Fruit fly (Drosophila melanogaster) whole organism, wandering third instar larva: ENCODE measurements around the gene Irc.
"Not testable (repeated sequence)": the region's sequence is repeated elsewhere in the genome, so short reads cannot be mapped to it uniquely, and the experiment has no call there.

Source experiments
- Abd-B ChIP-seq: fragments of >200 bp; optimal IDR thresholded peaks from 2 replicates; lab custom pipeline; 2017; ENCODE audit warnings: missing biosample characterization, missing genetic modification characterization
- CG32264 ChIP-seq: fragments of 200-800 bp; sonication (Bioruptor generic); optimal IDR thresholded peaks from 2 replicates; lab custom pipeline; 2016; ENCODE audit warnings: missing biosample characterization, missing genetic modification characterization
- CG9705 ChIP-seq: fragments of 200-800 bp; sonication (Bioruptor generic); optimal IDR thresholded peaks from 2 replicates; lab custom pipeline; 2018; ENCODE audit warnings: missing biosample characterization, mild to moderate bottlenecking, missing genetic modification characterization
- Dfd ChIP-seq: fragments of >200 bp; optimal IDR thresholded peaks from 2 replicates; lab custom pipeline; 2017; ENCODE audit warnings: missing biosample characterization, missing genetic modification characterization
- Dif ChIP-seq: fragments of 200-275, 200-300 bp; sonication (Bioruptor generic); optimal IDR thresholded peaks from 2 replicates; lab custom pipeline; 2018; ENCODE audit warnings: missing biosample characterization, missing genetic modification characterization; ENCODE audit not compliant: partially characterized antibody
- Hnf4 ChIP-seq: fragments of 200-800 bp; sonication (Bioruptor generic); optimal IDR thresholded peaks from 2 replicates; lab custom pipeline; 2016; ENCODE audit warnings: missing biosample characterization, mild to moderate bottlenecking, missing genetic modification characterization
- Hr78 ChIP-seq: fragments of >200 bp; optimal IDR thresholded peaks from 2 replicates; lab custom pipeline; 2017; ENCODE audit warnings: missing biosample characterization, missing genetic modification characterization
- Hr83 ChIP-seq: fragments of 200-300 bp; sonication (Bioruptor generic); optimal IDR thresholded peaks from 2 replicates; lab custom pipeline; 2016; ENCODE audit warnings: missing biosample characterization, mild to moderate bottlenecking, missing genetic modification characterization, moderate library complexity; ENCODE audit not compliant: poor library complexity, severe bottlenecking
- Jra ChIP-seq: sonication (Bioruptor generic); optimal IDR thresholded peaks from 2 replicates; lab custom pipeline; 2016; ENCODE audit warnings: missing biosample characterization, missing genetic modification characterization
- Mio ChIP-seq: sonication (Bioruptor generic); optimal IDR thresholded peaks from 2 replicates; lab custom pipeline; 2016; ENCODE audit warnings: missing biosample characterization, missing genetic modification characterization
- N ChIP-seq: fragments of >200 bp; optimal IDR thresholded peaks from 2 replicates; lab custom pipeline; 2018; ENCODE audit warnings: missing biosample characterization, missing external identifiers, missing genetic modification characterization
- Rel ChIP-seq, 2 experiments: fragments of 200-800 bp; sonication (Bioruptor generic) in 1 of 2; optimal IDR thresholded peaks; 2 replicates in 1 of 2; 3 replicates in 1 of 2; lab custom pipeline; 2016 to 2019; ENCODE audit warnings: mild to moderate bottlenecking in 2 of 2, missing biosample characterization in 2 of 2, missing genetic modification characterization in 2 of 2, moderate library complexity in 1 of 2
- Sp1 ChIP-seq: fragments of 200-800 bp; sonication (Bioruptor generic); optimal IDR thresholded peaks from 3 replicates; lab custom pipeline; 2019; ENCODE audit warnings: missing biosample characterization, mild to moderate bottlenecking, missing genetic modification characterization, moderate library complexity
- Vsx2 ChIP-seq: fragments of 200-300, 225-300 bp; sonication (Bioruptor generic); optimal IDR thresholded peaks from 2 replicates; lab custom pipeline; 2018; ENCODE audit warnings: missing biosample characterization, missing genetic modification characterization; ENCODE audit not compliant: partially characterized antibody
- brk ChIP-seq: fragments of 200-800 bp; sonication (Bioruptor generic); optimal IDR thresholded peaks from 2 replicates; lab custom pipeline; 2016; ENCODE audit warnings: missing biosample characterization, mild to moderate bottlenecking, missing genetic modification characterization
- dl ChIP-seq, 2 experiments: fragments of 175-275, 200-275 bp in 1 of 2; fragments of 200-275 bp in 1 of 2; sonication (Bioruptor generic); optimal IDR thresholded peaks; lab custom pipeline; 2018; ENCODE audit warnings: mild to moderate bottlenecking in 2 of 2, missing biosample characterization in 2 of 2, missing genetic modification characterization in 2 of 2, moderate library complexity in 2 of 2; ENCODE audit not compliant: partially characterized antibody in 2 of 2, insufficient read depth in 1 of 2
- dmrt93B ChIP-seq: fragments of 200-800 bp; sonication (Bioruptor generic); optimal IDR thresholded peaks from 2 replicates; lab custom pipeline; 2018; ENCODE audit warnings: missing biosample characterization, mild to moderate bottlenecking, missing genetic modification characterization
- dsf ChIP-seq: sonication (Bioruptor generic); optimal IDR thresholded peaks from 2 replicates; lab custom pipeline; 2016; ENCODE audit warnings: missing biosample characterization, missing genetic modification characterization, borderline replicate concordance
- foxo ChIP-seq, 2 experiments: fragments of 200-800 bp; sonication (Bioruptor generic); optimal IDR thresholded peaks; 2 replicates in 1 of 2; 3 replicates in 1 of 2; lab custom pipeline; 2016 to 2017; ENCODE audit warnings: missing biosample characterization in 2 of 2, missing genetic modification characterization in 2 of 2
- h ChIP-seq: fragments of 200-800 bp; sonication (Bioruptor generic); optimal IDR thresholded peaks from 3 replicates; lab custom pipeline; 2016; ENCODE audit warnings: missing biosample characterization, mild to moderate bottlenecking, missing genetic modification characterization
- jim ChIP-seq: fragments of 175-275, 200-325 bp; sonication (Bioruptor generic); optimal IDR thresholded peaks from 2 replicates; lab custom pipeline; 2016; ENCODE audit warnings: missing biosample characterization, mild to moderate bottlenecking, missing genetic modification characterization
- lola ChIP-seq: fragments of >200 bp; optimal IDR thresholded peaks from 2 replicates; lab custom pipeline; 2017; ENCODE audit warnings: missing biosample characterization, missing genetic modification characterization
- pan ChIP-seq: fragments of >200 bp; optimal IDR thresholded peaks from 2 replicates; lab custom pipeline; 2017
- psq ChIP-seq: fragments of 200-800 bp; sonication (Bioruptor generic); optimal IDR thresholded peaks from 3 replicates; lab custom pipeline; 2017; ENCODE audit warnings: missing biosample characterization, mild to moderate bottlenecking, missing genetic modification characterization, moderate library complexity
- rgr ChIP-seq: fragments of 200-800 bp; sonication (Bioruptor generic); optimal IDR thresholded peaks from 3 replicates; lab custom pipeline; 2016; ENCODE audit warnings: missing biosample characterization, mild to moderate bottlenecking, missing genetic modification characterization
- sage ChIP-seq: fragments of 200-800 bp; sonication (Bioruptor generic); optimal IDR thresholded peaks from 2 replicates; lab custom pipeline; 2016; ENCODE audit warnings: missing biosample characterization, mild to moderate bottlenecking, missing genetic modification characterization
- sv ChIP-seq: fragments of 200-800 bp; sonication (Bioruptor generic); optimal IDR thresholded peaks from 3 replicates; lab custom pipeline; 2016; ENCODE audit warnings: missing biosample characterization, missing genetic modification characterization
- tai ChIP-seq: sonication (Bioruptor generic); optimal IDR thresholded peaks from 2 replicates; lab custom pipeline; 2016; ENCODE audit warnings: missing biosample characterization, missing genetic modification characterization
- woc ChIP-seq: sonication (Bioruptor generic); optimal IDR thresholded peaks from 2 replicates; lab custom pipeline; 2016; ENCODE audit warnings: missing biosample characterization, mild to moderate bottlenecking, missing genetic modification characterization

Irc gene

dm6 chr3R:16986181-16987074, 16.2 kb upstream of the Irc start (continued):
- no peak for TF ChIP-seq Abd-B (GFP tag; lab: Kevin White, UChicago)
- TF ChIP-seq CG32264, result peak; percentile 90
- no peak for TF ChIP-seq Vsx2
- TF ChIP-seq Hr78 (GFP tag; lab: Kevin White, UChicago), result no peak
- TF ChIP-seq, all 38 proteins: peak for 24

dm6 chr3R:16987220-16987923, 15.3 kb upstream of the Irc start, which contains the start of gene CG18622:
Gene CG18622 (minus strand): TSS chr3R:16987732.
- TF ChIP-seq pan (lab: Kevin White, UChicago), result no peak
- TF ChIP-seq Vsx2, result no peak
- TF ChIP-seq dl (GFP tag; optimal IDR thresholded peaks at IDR 0.05; lab: Kevin White, UChicago; ENCODE audit: insufficient read depth in 1 of 2, partially characterized antibody in 2 of 2), result peak in 1 of 2 experiments; percentile 23
- TF ChIP-seq Mio (GFP tag; lab: Kevin White, UChicago), result no peak
- no peak for TF ChIP-seq dmrt93B (GFP tag; lab: Kevin White, UChicago)
- TF ChIP-seq N, result no peak
- TF ChIP-seq dsf (GFP tag; lab: Kevin White, UChicago), result no peak
- TF ChIP-seq Hr83 (GFP tag; lab: Kevin White, UChicago), result peak; percentile 20
- TF ChIP-seq Dif (GFP tag; lab: Kevin White, UChicago), result peak; percentile 44
- TF ChIP-seq sv (GFP tag; lab: Kevin White, UChicago), result no peak
- no peak for TF ChIP-seq lola (GFP tag; lab: Kevin White, UChicago)
- TF ChIP-seq Jra, result no peak
- TF ChIP-seq Rel (GFP tag; optimal IDR thresholded peaks at IDR 0.05; lab: Kevin White, UChicago), result no peak
- peak; percentile 33 for TF ChIP-seq Rel (tag; optimal IDR thresholded peaks at IDR 0.05; lab: Kevin White, UChicago)
- no peak for TF ChIP-seq Hnf4
- peak; percentile 16 for TF ChIP-seq h

dm6 chr3R:16987924-16988298, 14.8 kb upstream of the Irc start:
- TF ChIP-seq jim (no peak), Hr78 (GFP tag; lab: Kevin White, UChicago) (no peak), sage (no peak), CG9705 (no peak), h (no peak), Sp1 (no peak), woc (GFP tag; lab: Kevin White, UChicago) (no peak), psq (GFP tag; lab: Kevin White, UChicago) (no peak), foxo (GFP tag; optimal IDR thresholded peaks at IDR 0.05; lab: Kevin White, UChicago) (no peak), tai (GFP tag; lab: Kevin White, UChicago) (no peak), Rel (GFP tag; optimal IDR thresholded peaks at IDR 0.05; lab: Kevin White, UChicago) (no peak), Rel (tag; optimal IDR thresholded peaks at IDR 0.05; lab: Kevin White, UChicago) (no peak), Dif (GFP tag; lab: Kevin White, UChicago) (no peak), dmrt93B (GFP tag; lab: Kevin White, UChicago) (no peak), Abd-B (GFP tag; lab: Kevin White, UChicago) (no peak), dsf (GFP tag; lab: Kevin White, UChicago) (no peak), Hnf4 (no peak), brk (no peak), pan (lab: Kevin White, UChicago) (no peak), CG32264 (no peak), lola (GFP tag; lab: Kevin White, UChicago) (no peak)

- TF ChIP-seq rgr (GFP tag; lab: Kevin White, UChicago); Dfd; Dif (GFP tag; lab: Kevin White, UChicago): not testable (repeated sequence)
- TF ChIP-seq, all 38 proteins: peak for 0; not testable (repeated sequence) for 38
Observed at dm6 chr3R:16988514-16988913, 14.2 kb upstream of the Irc start, which contains the start of gene MESK4. Gene MESK4 (plus strand): TSS chr3R:16988814.
